Fruit fly (Drosophila melanogaster): ENCODE measurements around the gene CG4842.

Gene CG4842

DNA sequence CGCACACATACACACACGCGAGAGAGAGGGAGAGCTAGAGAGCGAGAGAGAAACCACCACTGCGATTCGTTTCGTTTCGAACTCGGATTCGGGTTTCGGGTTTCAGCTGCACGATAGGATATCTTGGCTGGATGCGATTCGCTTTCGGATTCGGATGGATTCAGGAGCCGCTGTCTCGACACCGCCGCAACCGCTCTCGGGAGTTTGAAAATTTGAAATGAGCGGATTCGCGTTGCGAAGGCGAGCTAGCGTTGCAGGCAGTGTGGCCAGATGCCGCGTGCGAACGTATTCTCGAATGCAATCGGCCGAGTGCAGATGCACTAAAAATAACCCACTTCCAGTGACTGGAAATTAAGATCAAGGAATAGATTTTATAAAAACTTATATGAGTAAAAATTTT is 43.4 kb downstream of the CG4842 start, which contains the start of gene fax (continued):
- TF ChIP-seq CG8290 (GFP tag; optimal IDR thresholded peaks at IDR 0.05) (peak; percentile 52), CG8290 (tag; optimal IDR thresholded peaks at IDR 0.05) (peak; percentile 71 to 78), CG2678 (tag; optimal IDR thresholded peaks at IDR 0.05) (peak; percentile 4), ewg (GFP tag; optimal IDR thresholded peaks at IDR 0.05) (peak; percentile 49), lov (optimal IDR thresholded peaks at IDR 0.05) (no peak), lov (GFP tag; IDR thresholded peaks at IDR 0.05) (no peak; the same call in 2 of the 3 replicates), her (GFP tag; optimal IDR thresholded peaks at IDR 0.05) (peak; percentile 56), h (optimal IDR thresholded peaks at IDR 0.05) (no peak), CG30431 (GFP tag; optimal IDR thresholded peaks at IDR 0.05) (no peak), CG14667 (GFP tag; IDR thresholded peaks at IDR 0.05) (no peak), lola (GFP tag; optimal IDR thresholded peaks at IDR 0.05) (no peak), sr (GFP tag; IDR thresholded peaks at IDR 0.05) (0 out of 3 replicates have a peak, but pooled peaks have one; percentile 23), Dll (GFP tag; IDR thresholded peaks at IDR 0.05; ENCODE audit: partially characterized antibody) (peak; percentile 23; the same call in 2 of the 4 replicates), CG15073 (GFP tag; optimal IDR thresholded peaks at IDR 0.05) (no peak), Atf3 (GFP tag; optimal IDR thresholded peaks at IDR 0.05) (no peak), CG10654 (GFP tag; optimal IDR thresholded peaks at IDR 0.05) (peak; percentile 5), Tbp (GFP tag; optimal IDR thresholded peaks at IDR 0.05) (no peak), Spps (tag; optimal IDR thresholded peaks at IDR 0.05) (no peak), Ssrp (tag; optimal IDR thresholded peaks at IDR 0.05) (no peak), fd64A (GFP tag; optimal IDR thresholded peaks at IDR 0.05) (no peak), Dek (tag; optimal IDR thresholded peaks at IDR 0.05) (no peak), CG17912 (GFP tag; optimal IDR thresholded peaks at IDR 0.05) (peak; percentile 4), Blimp-1 (GFP tag; optimal IDR thresholded peaks at IDR 0.05) (peak; percentile 33), HHEX (GFP tag; optimal IDR thresholded peaks at IDR 0.05) (no peak), nerfin-1 (tag; optimal IDR thresholded peaks at IDR 0.05) (peak; percentile 45), sob (GFP tag; IDR thresholded peaks at IDR 0.05) (peak; percentile 42; the same call in 1 of the 2 replicates), CTCF (GFP tag; optimal IDR thresholded peaks at IDR 0.05) (no peak), B-H1 (GFP tag; IDR thresholded peaks at IDR 0.05) (no peak), Trl (optimal IDR thresholded peaks at IDR 0.05) (peak; percentile 83 to 84), Trl (GFP tag; optimal IDR thresholded peaks at IDR 0.05) (peak; percentile 17), CG13123 (GFP tag; optimal IDR thresholded peaks at IDR 0.05) (no peak), stc (GFP tag; IDR thresholded peaks at IDR 0.05) (peak; percentile 54; the same call in 1 of the 2 replicates), Sry-δ (GFP tag; optimal IDR thresholded peaks at IDR 0.05) (peak; percentile 17), aop (GFP tag; IDR thresholded peaks at IDR 0.05) (peak; percentile 46; the same call in 1 of the 2 replicates), H2.0 (GFP tag; IDR thresholded peaks at IDR 0.05) (no peak), CG7987 (GFP tag; optimal IDR thresholded peaks at IDR 0.05) (peak; percentile 69), Ravus (GFP tag; IDR thresholded peaks at IDR 0.05) (no peak), CG34376 (GFP tag; optimal IDR thresholded peaks at IDR 0.05) (peak; percentile 45), Stat92E (GFP tag; optimal IDR thresholded peaks at IDR 0.05) (peak in 1 of 3 experiments; percentile 85), CG11723 (GFP tag; optimal IDR thresholded peaks at IDR 0.05) (peak; percentile 34), ato (GFP tag; IDR thresholded peaks at IDR 0.05; ENCODE audit: partially characterized antibody) (peak; percentile 38; the same call in 1 of the 2 replicates), CG5953 (GFP tag; IDR thresholded peaks at IDR 0.05) (no peak), odd (GFP tag; optimal IDR thresholded peaks at IDR 0.05) (peak; percentile 23), CG17829 (tag; optimal IDR thresholded peaks at IDR 0.05) (peak; percentile 81), CG18764 (GFP tag; optimal IDR thresholded peaks at IDR 0.05) (no peak), zf30C (GFP tag; optimal IDR thresholded peaks at IDR 0.05) (peak; percentile 67), Side (GFP tag; optimal IDR thresholded peaks at IDR 0.05) (peak; percentile 11), Lhr (GFP tag; optimal IDR thresholded peaks at IDR 0.05) (peak; percentile 72), bigmax (GFP tag; optimal IDR thresholded peaks at IDR 0.05) (no peak), GATAe (GFP tag; conservative IDR thresholded peaks at IDR 0.05) (no peak), Sry-β (GFP tag; optimal IDR thresholded peaks at IDR 0.05) (no peak), rib (GFP tag; IDR thresholded peaks at IDR 0.05) (no peak)

Data from whole organism, embryonic.